Fruit fly (Drosophila melanogaster): Measurements from ENCODE around the gene Atg16.

Gene Atg16

dm6 chr3R:29834759-29835709, at the start of gene Atg16 (continued):
- TF ChIP-seq Usf (GFP tag; optimal IDR thresholded peaks at IDR 0.05) (no peak), CG16863 (GFP tag; optimal IDR thresholded peaks at IDR 0.05) (no peak), Hr78 (GFP tag; optimal IDR thresholded peaks at IDR 0.05) (no peak), CG18262 (tag; optimal IDR thresholded peaks at IDR 0.05) (no peak), Ssrp (tag; optimal IDR thresholded peaks at IDR 0.05) (no peak), Spps (tag; optimal IDR thresholded peaks at IDR 0.05) (no peak), Sin3A (optimal IDR thresholded peaks at IDR 0.05) (peak; percentile 6), NC2β (GFP tag; optimal IDR thresholded peaks at IDR 0.05) (no peak), nerfin-1 (tag; optimal IDR thresholded peaks at IDR 0.05) (no peak), bigmax (GFP tag; optimal IDR thresholded peaks at IDR 0.05) (no peak), CG34224 (GFP tag; IDR thresholded peaks at IDR 0.05; ENCODE audit: partially characterized antibody) (peak; percentile 87), CG13775 (GFP tag; optimal IDR thresholded peaks at IDR 0.05) (no peak), CG17328 (GFP tag; IDR thresholded peaks at IDR 0.05) (no peak), ssp (GFP tag; IDR thresholded peaks at IDR 0.05) (no peak), peb (GFP tag; IDR thresholded peaks at IDR 0.05) (no peak), sens-2 (GFP tag; IDR thresholded peaks at IDR 0.05) (no peak), CG11560 (tag; IDR thresholded peaks at IDR 0.05) (no peak), bcd (GFP tag; optimal IDR thresholded peaks at IDR 0.05) (no peak), oc (tag; optimal IDR thresholded peaks at IDR 0.05) (no peak), lola (GFP tag; optimal IDR thresholded peaks at IDR 0.05) (peak in 1 of 3 experiments; percentile 13), trem (tag; optimal IDR thresholded peaks at IDR 0.05) (no peak), ro (GFP tag; IDR thresholded peaks at IDR 0.05) (no peak), CG8290 (GFP tag; optimal IDR thresholded peaks at IDR 0.05) (no peak), CG8290 (tag; optimal IDR thresholded peaks at IDR 0.05) (no peak), Opbp (GFP tag; IDR thresholded peaks at IDR 0.05; ENCODE audit: partially characterized antibody) (peak; percentile 95), CG33213 (GFP tag; optimal IDR thresholded peaks at IDR 0.05) (no peak), PHDP (tag; optimal IDR thresholded peaks at IDR 0.05) (no peak), al (GFP tag; IDR thresholded peaks at IDR 0.05) (no peak), CG15269 (tag; optimal IDR thresholded peaks at IDR 0.05) (no peak), CG14667 (GFP tag; IDR thresholded peaks at IDR 0.05) (no peak), ab (GFP tag; optimal IDR thresholded peaks at IDR 0.05) (no peak), phol (tag; optimal IDR thresholded peaks at IDR 0.05) (no peak), CG17359 (tag; optimal IDR thresholded peaks at IDR 0.05) (no peak), row (GFP tag; IDR thresholded peaks at IDR 0.05) (peak; percentile 72), run (tag; optimal IDR thresholded peaks at IDR 0.05) (no peak), Poxn (GFP tag; IDR thresholded peaks at IDR 0.05) (no peak), CG10979 (tag; optimal IDR thresholded peaks at IDR 0.05) (no peak), CG8478 (optimal IDR thresholded peaks at IDR 0.05) (no peak), zfh2 (GFP tag; optimal IDR thresholded peaks at IDR 0.05) (no peak), E2f1 (GFP tag; IDR thresholded peaks at IDR 0.05) (no peak), CG15601 (tag; optimal IDR thresholded peaks at IDR 0.05) (no peak), CkIIα-i1 (GFP tag; IDR thresholded peaks at IDR 0.05) (no peak), CG3281 (GFP tag; optimal IDR thresholded peaks at IDR 0.05) (no peak), CG11456 (GFP tag; IDR thresholded peaks at IDR 0.05) (no peak), CG17361 (GFP tag; IDR thresholded peaks at IDR 0.05) (peak; percentile 51; the same call in 1 of the 3 replicates), CG3065 (GFP tag; optimal IDR thresholded peaks at IDR 0.05) (no peak), p53 (GFP tag; optimal IDR thresholded peaks at IDR 0.05) (no peak), Blimp-1 (GFP tag; optimal IDR thresholded peaks at IDR 0.05) (no peak), ham (GFP tag; IDR thresholded peaks at IDR 0.05) (no peak), CG16815 (GFP tag; optimal IDR thresholded peaks at IDR 0.05) (no peak)

Measured in whole organism, embryonic.